Fruit fly (Drosophila melanogaster): Measurements from ENCODE around the gene CG3436.
A peak's percentile ranks its signal among the peaks of the same experiment; 100 is the strongest.

Gene CG3436

dm6 chr2L:155994-156393 is at the start of gene CG3436:
Gene CG3436, plus strand, starts transcription at chr2L:156029.
- TF ChIP-seq Sox14 (GFP tag; optimal IDR thresholded peaks at IDR 0.05) (peak; percentile 100), ss (GFP tag; optimal IDR thresholded peaks at IDR 0.05) (no peak), CG6276 (GFP tag; optimal IDR thresholded peaks at IDR 0.05) (no peak), OdsH (GFP tag; optimal IDR thresholded peaks at IDR 0.05) (no peak), Eip75B (GFP tag; optimal IDR thresholded peaks at IDR 0.05) (no peak), CG3032 (tag; optimal IDR thresholded peaks at IDR 0.05) (peak; percentile 2), Gug (GFP tag; IDR thresholded peaks at IDR 0.05) (no peak), CG9139 (GFP tag; optimal IDR thresholded peaks at IDR 0.05) (no peak), CG16779 (tag; optimal IDR thresholded peaks at IDR 0.05) (no peak), Ets96B (tag; optimal IDR thresholded peaks at IDR 0.05) (no peak), spab (GFP tag; optimal IDR thresholded peaks at IDR 0.05) (no peak), esn (GFP tag; optimal IDR thresholded peaks at IDR 0.05) (no peak), fkh (GFP tag; optimal IDR thresholded peaks at IDR 0.05) (peak; percentile 34), fd85E (GFP tag; optimal IDR thresholded peaks at IDR 0.05) (no peak), Eip78C (GFP tag) (peak; percentile 59), CG6854 (GFP tag; optimal IDR thresholded peaks at IDR 0.05) (peak; percentile 32), Sox102F (GFP tag; optimal IDR thresholded peaks at IDR 0.05) (no peak), CG32006 (GFP tag; optimal IDR thresholded peaks at IDR 0.05) (no peak), Hr4 (GFP tag; optimal IDR thresholded peaks at IDR 0.05) (no peak)

- TF ChIP-seq CG7368 (GFP tag; optimal IDR thresholded peaks at IDR 0.05) = no peak
- peak; percentile 81 for TF ChIP-seq fkh (GFP tag; optimal IDR thresholded peaks at IDR 0.05)
- TF ChIP-seq CG15336 (GFP tag; IDR thresholded peaks at IDR 0.05) = 0 out of 2 replicates have a peak, but pooled peaks have one; percentile 9
These were observed 49.3 kb upstream of the CG3436 start, which contains the start of the genes Nhe1 and Sam-S for dm6 chr2L:106540-106939. Gene Nhe1, minus strand, starts transcription at chr2L:106732. Gene Sam-S, plus strand, starts transcription at chr2L:106903.

- TF ChIP-seq svp (GFP tag) (no peak), CG8119 (GFP tag; IDR thresholded peaks at IDR 0.05) (no peak), Ets21C (GFP tag; optimal IDR thresholded peaks at IDR 0.05) (no peak), Hr4 (GFP tag; optimal IDR thresholded peaks at IDR 0.05) (no peak), Ets96B (tag; optimal IDR thresholded peaks at IDR 0.05) (no peak), CG34406 (GFP tag; optimal IDR thresholded peaks at IDR 0.05) (no peak), dsx (GFP tag; optimal IDR thresholded peaks at IDR 0.05; ENCODE audit: poor library complexity, severe bottlenecking) (no peak), CG10669 (GFP tag; optimal IDR thresholded peaks at IDR 0.05) (no peak), ss (GFP tag; optimal IDR thresholded peaks at IDR 0.05) (no peak), pdm3 (GFP tag; optimal IDR thresholded peaks at IDR 0.05) (no peak), esn (GFP tag; optimal IDR thresholded peaks at IDR 0.05) (no peak), Sox102F (GFP tag; optimal IDR thresholded peaks at IDR 0.05) (no peak), Met (GFP tag; optimal IDR thresholded peaks at IDR 0.05) (no peak), achi (GFP tag; optimal IDR thresholded peaks at IDR 0.05) (no peak), Blimp-1 (GFP tag; optimal IDR thresholded peaks at IDR 0.05) (no peak), Hr38 (GFP tag; optimal IDR thresholded peaks at IDR 0.05) (no peak), OdsH (GFP tag; optimal IDR thresholded peaks at IDR 0.05) (no peak), CG11294 (GFP tag; IDR thresholded peaks at IDR 0.05) (no peak), Gug (GFP tag; IDR thresholded peaks at IDR 0.05) (no peak)
These were observed 48.8 kb upstream of the CG3436 start for dm6 chr2L:107032-107431.

- TF ChIP-seq CG9139 (GFP tag; optimal IDR thresholded peaks at IDR 0.05) (no peak), CG6854 (GFP tag; optimal IDR thresholded peaks at IDR 0.05) (peak; percentile 71), Sox14 (GFP tag; optimal IDR thresholded peaks at IDR 0.05) (peak; percentile 86), Eip78C (GFP tag) (peak; percentile 47), esn (GFP tag; optimal IDR thresholded peaks at IDR 0.05) (peak; percentile 6)
These were observed 48.1 kb upstream of the CG3436 start for dm6 chr2L:107476-108436.

Measured in whole organism, prepupa.